Worm (Caenorhabditis elegans) whole organism, L4 larva: ENCODE data around the gene F52B10.3.

Source experiments
- F44E2.7 ChIP-seq: fragments of 200-800 bp; sonication (Bioruptor generic); IDR thresholded peaks from 2 replicates; pipeline ENCODE4 v2.1.2; 2022; ENCODE audit warnings: missing genetic modification characterization, missing compliant biosample characterization
- F49E8.2 ChIP-seq: sonication (generic microtip); optimal IDR thresholded peaks from 2 replicates; lab custom pipeline; 2016; ENCODE audit warnings: missing compliant biosample characterization, mild to moderate bottlenecking, missing genetic modification characterization, borderline replicate concordance
- T26A8.4 ChIP-seq: fragments of 200-800 bp; sonication (Bioruptor generic); IDR thresholded peaks from 2 replicates; pipeline ENCODE4 v1.3.6; 2022; ENCODE audit warnings: missing genetic modification characterization, missing compliant biosample characterization
- ZK337.2 ChIP-seq: fragments of 200-800 bp; sonication (Bioruptor generic); IDR thresholded peaks from 2 replicates; pipeline ENCODE4 v1.3.6; 2022; ENCODE audit warnings: missing genetic modification reagents, missing genetic modification characterization, missing compliant biosample characterization
- aha-1 ChIP-seq: fragments of 150-350 bp; peaks from one replicate; lab custom pipeline; 2014; ENCODE audit warnings: missing biosample characterization, missing genetic modification characterization
- arid-1 ChIP-seq: fragments of 200-800 bp; sonication (Bioruptor generic); conservative IDR thresholded peaks from 2 replicates; pipeline ENCODE4 v1.3.6; 2022; ENCODE audit warnings: missing genetic modification reagents, missing genetic modification characterization, missing compliant biosample characterization
- ceh-44 ChIP-seq: fragments of 200-800 bp; sonication (Bioruptor generic); IDR thresholded peaks from 2 replicates; pipeline ENCODE4 v1.3.6; 2022; ENCODE audit warnings: missing genetic modification reagents, missing genetic modification characterization, missing compliant biosample characterization
- ceh-82 ChIP-seq: sonication (generic microtip); optimal IDR thresholded peaks from 2 replicates; lab custom pipeline; 2017; ENCODE audit warnings: missing biosample characterization, missing genetic modification characterization
- ces-1 ChIP-seq: fragments of 150-350 bp; sonication (generic microtip); optimal IDR thresholded peaks from 4 replicates; lab custom pipeline; 2014; ENCODE audit warnings: missing biosample characterization, missing genetic modification reagents, missing genetic modification characterization
- cey-2 ChIP-seq: sonication (generic microtip); optimal IDR thresholded peaks from 3 replicates; lab custom pipeline; 2017; ENCODE audit warnings: missing genetic modification characterization, mild to moderate bottlenecking, missing compliant biosample characterization, antibody characterized with exemption, borderline replicate concordance; ENCODE audit not compliant: insufficient read depth
- dmd-8 ChIP-seq: fragments of 200-800 bp; sonication (Bioruptor generic); IDR thresholded peaks from 2 replicates; pipeline ENCODE4 v1.3.6; 2022; ENCODE audit warnings: missing genetic modification characterization, missing compliant biosample characterization
- hif-1 ChIP-seq, 2 experiments: sonication (generic microtip); optimal IDR thresholded peaks; 2 replicates each; lab custom pipeline; 2016 to 2017; ENCODE audit warnings: missing compliant biosample characterization in 2 of 2, missing genetic modification characterization in 2 of 2, missing genetic modification reagents in 2 of 2, missing genotype in 2 of 2, mild to moderate bottlenecking in 1 of 2
- hlh-11 ChIP-seq: fragments of 200-800 bp; sonication (Bioruptor generic); optimal IDR thresholded peaks from 2 replicates; lab custom pipeline; 2018; ENCODE audit warnings: mild to moderate bottlenecking, missing genetic modification characterization, missing compliant biosample characterization
- hlh-30 ChIP-seq: sonication (generic microtip); optimal IDR thresholded peaks from 2 replicates; lab custom pipeline; 2017; ENCODE audit warnings: antibody characterized with exemption, mild to moderate bottlenecking, missing genetic modification characterization, missing compliant biosample characterization; ENCODE audit not compliant: insufficient read depth
- lin-13 ChIP-seq: fragments of 150-350 bp; optimal IDR thresholded peaks from 2 replicates; lab custom pipeline; 2014; ENCODE audit warnings: missing biosample characterization, missing genetic modification reagents, missing genetic modification characterization
- lin-29 ChIP-seq: fragments of 200-800 bp; sonication (Bioruptor generic); IDR thresholded peaks from 2 replicates; pipeline ENCODE4 v1.3.6; 2022; ENCODE audit warnings: missing genetic modification reagents, missing genetic modification characterization, missing compliant biosample characterization
- lir-3 ChIP-seq: sonication (generic microtip); optimal IDR thresholded peaks from 2 replicates; lab custom pipeline; 2016; ENCODE audit warnings: mild to moderate bottlenecking, missing genetic modification characterization, missing compliant biosample characterization
- lsy-2 ChIP-seq, 2 experiments: fragments of 150-350 bp in 1 of 2; sonication (generic microtip) in 1 of 2; optimal IDR thresholded peaks; 2 replicates each; lab custom pipeline; 2014 to 2017; ENCODE audit warnings: missing biosample characterization in 2 of 2, missing genetic modification characterization in 2 of 2
- madf-5 ChIP-seq, 2 experiments: fragments of 200-800 bp; sonication (Bioruptor generic); IDR thresholded peaks; 2 replicates each; pipeline ENCODE4 v1.3.6; 2022; ENCODE audit warnings: missing compliant biosample characterization in 2 of 2, missing genetic modification characterization in 2 of 2
- madf-9 ChIP-seq: fragments of 200-800 bp; sonication (Bioruptor generic); conservative IDR thresholded peaks from 2 replicates; pipeline ENCODE4 v1.3.6; 2022; ENCODE audit warnings: missing genetic modification reagents, missing genetic modification characterization, missing compliant biosample characterization
- mdl-1 ChIP-seq, 2 experiments: fragments of 150-350 bp in 1 of 2; sonication (generic microtip) in 1 of 2; optimal IDR thresholded peaks; 2 replicates each; lab custom pipeline; 2014 to 2017; ENCODE audit warnings: missing biosample characterization in 2 of 2, missing genetic modification characterization in 2 of 2
- mep-1 ChIP-seq: fragments of 150-350 bp; sonication (generic microtip); optimal IDR thresholded peaks from 3 replicates; lab custom pipeline; 2014; ENCODE audit warnings: missing biosample characterization, missing genetic modification characterization
- mes-2 ChIP-seq: sonication (generic microtip); optimal IDR thresholded peaks from 2 replicates; lab custom pipeline; 2016; ENCODE audit warnings: missing genotype, mild to moderate bottlenecking, missing genetic modification characterization, missing compliant biosample characterization; ENCODE audit not compliant: poor library complexity, severe bottlenecking
- nhr-102 ChIP-seq: sonication (generic microtip); optimal IDR thresholded peaks from 2 replicates; lab custom pipeline; 2016; ENCODE audit warnings: mild to moderate bottlenecking, missing genetic modification characterization, moderate library complexity, missing compliant biosample characterization
- nhr-28 ChIP-seq: fragments of 150-350 bp; optimal IDR thresholded peaks from 2 replicates; lab custom pipeline; 2014; ENCODE audit warnings: missing biosample characterization, missing genetic modification characterization
- nhr-48 ChIP-seq: sonication (generic microtip); optimal IDR thresholded peaks from 2 replicates; lab custom pipeline; 2016; ENCODE audit warnings: mild to moderate bottlenecking, missing genetic modification characterization, missing compliant biosample characterization
- saeg-2 ChIP-seq: fragments of 200-800 bp; sonication (Bioruptor generic); IDR thresholded peaks from 2 replicates; pipeline ENCODE4 v1.3.6; 2022; ENCODE audit warnings: missing genetic modification reagents, missing genetic modification characterization, missing compliant biosample characterization
- unc-130 ChIP-seq: sonication (generic microtip); optimal IDR thresholded peaks from 2 replicates; lab custom pipeline; 2016; ENCODE audit warnings: missing genetic modification reagents, missing genetic modification characterization, missing compliant biosample characterization
- unc-39 ChIP-seq: sonication (generic microtip); optimal IDR thresholded peaks from 2 replicates; lab custom pipeline; 2017; ENCODE audit warnings: missing biosample characterization, missing genetic modification characterization
- unc-62 ChIP-seq, 3 experiments: fragments of 150-350 bp in 1 of 3; sonication (generic microtip); optimal IDR thresholded peaks in 2 of 3; peaks in 1 of 3; 1 replicate in 1 of 3; 2 replicates in 2 of 3; lab custom pipeline; 2014 to 2017; ENCODE audit warnings: missing biosample characterization in 3 of 3, missing genetic modification characterization in 3 of 3, missing genetic modification reagents in 3 of 3, missing genotype in 1 of 3
- zfp-2 ChIP-seq: sonication (generic microtip); optimal IDR thresholded peaks from 2 replicates; lab custom pipeline; 2016; ENCODE audit warnings: mild to moderate bottlenecking, missing genetic modification characterization, missing compliant biosample characterization
- zfp-3 ChIP-seq: fragments of 200-800 bp; sonication (Bioruptor generic); conservative IDR thresholded peaks from 2 replicates; pipeline ENCODE4 v1.3.6; 2022; ENCODE audit warnings: missing genetic modification reagents, missing genetic modification characterization, missing compliant biosample characterization

Gene F52B10.3

ce11 chrX:2863946-2864345, 34.2 kb downstream of the F52B10.3 start, which contains the start of gene F53B3.6:
F53B3.6 (plus strand) TSS chrX:2864229.
- TF ChIP-seq hlh-11 (tag; lab: Kevin White, UChicago) (peak; percentile 60), ceh-82 (tag; lab: Kevin White, UChicago) (no peak), nhr-48 (tag; lab: Kevin White, UChicago) (no peak), unc-62 (GFP tag; optimal IDR thresholded peaks at IDR 0.05 in 1 of 2; lab: Kevin White, UChicago) (peak in 1 of 2 experiments; percentile 56), unc-62 (tag; optimal IDR thresholded peaks at IDR 0.05; lab: Kevin White, UChicago) (no peak), nhr-28 (tag; lab: Kevin White, UChicago) (peak; percentile 22), mdl-1 (tag; optimal IDR thresholded peaks at IDR 0.05; lab: Kevin White, UChicago) (peak in 1 of 2 experiments; percentile 11)

ce11 chrX:2862372-2862771, 35.8 kb downstream of the F52B10.3 start, which contains the start of gene comt-1:
comt-1 (minus strand) TSS chrX:2862472.
- TF ChIP-seq zfp-3 (GFP tag; lab: Robert Waterston, UW) = no peak

ce11 chrX:2858380-2858779, 39.8 kb downstream of the F52B10.3 start:
- TF ChIP-seq unc-39 (tag; lab: Kevin White, UChicago) (no peak), nhr-28 (tag; lab: Kevin White, UChicago) (peak; percentile 14), hlh-30 (tag; lab: Kevin White, UChicago) (peak; percentile 82), mep-1 (peak; percentile 28)

ce11 chrX:2857070-2857825, 40.9 kb downstream of the F52B10.3 start, which contains the start of gene tra-4:
tra-4 (minus strand) TSS chrX:2857603.
- TF ChIP-seq zfp-2 (no peak), cey-2 (tag; lab: Kevin White, UChicago) (no peak), nhr-28 (tag; lab: Kevin White, UChicago) (peak; percentile 26), nhr-102 (no peak), lin-13 (GFP tag; lab: Kevin White, UChicago) (no peak), ceh-44 (GFP tag; lab: Robert Waterston, UW) (no peak), mes-2 (tag; lab: Kevin White, UChicago) (peak; percentile 91), ZK337.2 (GFP tag; lab: Robert Waterston, UW) (no peak), mep-1 (no peak), aha-1 (peak; percentile 38), hif-1 (tag; optimal IDR thresholded peaks at IDR 0.05; lab: Kevin White, UChicago) (peak in 1 of 2 experiments; percentile 7), lin-29 (GFP tag; lab: Robert Waterston, UW) (no peak), ces-1 (GFP tag; lab: Kevin White, UChicago) (no peak), arid-1 (no peak), unc-130 (GFP tag; lab: Kevin White, UChicago) (no peak), lsy-2 (tag; optimal IDR thresholded peaks at IDR 0.05; lab: Kevin White, UChicago) (peak in 1 of 2 experiments; percentile 46), ceh-82 (tag; lab: Kevin White, UChicago) (no peak)
- TF ChIP-seq, all 104 proteins: peak for 5

- TF ChIP-seq lir-3 (tag; lab: Kevin White, UChicago) (no peak), dmd-8 (GFP tag; lab: Robert Waterston, UW) (no peak), T26A8.4 (GFP tag; lab: Robert Waterston, UW) (no peak), ceh-44 (GFP tag; lab: Robert Waterston, UW) (no peak), F49E8.2 (tag; lab: Kevin White, UChicago) (no peak), madf-9 (GFP tag; lab: Robert Waterston, UW) (no peak), ceh-82 (tag; lab: Kevin White, UChicago) (no peak), zfp-3 (GFP tag; lab: Robert Waterston, UW) (no peak), F44E2.7 (no peak), madf-5 (GFP tag; IDR thresholded peaks at IDR 0.05; lab: Robert Waterston, UW) (no peak), saeg-2 (GFP tag; lab: Robert Waterston, UW) (no peak)
Measured at ce11 chrX:2853963-2854362, 44.2 kb downstream of the F52B10.3 start.
